Fruit fly (Drosophila melanogaster): ENCODE results near the gene Tdh.
A peak's percentile ranks its signal among the peaks of the same experiment; 100 is the strongest.

Gene Tdh

dm6 chr3L:20508136-20508635, 41.4 kb downstream of the Tdh start (continued):
- TF ChIP-seq dm (GFP tag; optimal IDR thresholded peaks at IDR 0.05) (peak; percentile 75), Adf1 (GFP tag; IDR thresholded peaks at IDR 0.05) (peak; percentile 82), disco-r (GFP tag; optimal IDR thresholded peaks at IDR 0.05) (peak; percentile 84), cad (GFP tag; optimal IDR thresholded peaks at IDR 0.05) (no peak), CG31388 (GFP tag; optimal IDR thresholded peaks at IDR 0.05) (peak; percentile 85), CG1603 (tag; optimal IDR thresholded peaks at IDR 0.05) (peak; percentile 80), CG11093 (GFP tag; IDR thresholded peaks at IDR 0.05) (peak; percentile 91), BtbVII (GFP tag; optimal IDR thresholded peaks at IDR 0.05) (peak; percentile 94), sna (GFP tag; IDR thresholded peaks at IDR 0.05; ENCODE audit: partially characterized antibody) (no peak), wor (GFP tag; IDR thresholded peaks at IDR 0.05) (peak; percentile 42; the same call in 1 of the 2 replicates), Awh (GFP tag; IDR thresholded peaks at IDR 0.05) (peak; percentile 82), CG12942 (GFP tag; optimal IDR thresholded peaks at IDR 0.05) (peak; percentile 82), CG4730 (GFP tag; IDR thresholded peaks at IDR 0.05) (peak; percentile 87), HLHmδ (GFP tag; optimal IDR thresholded peaks at IDR 0.05) (peak; percentile 37), CG6272 (GFP tag; IDR thresholded peaks at IDR 0.05) (peak; percentile 93), NFAT (GFP tag; IDR thresholded peaks at IDR 0.05) (peak; percentile 98), Dbx (GFP tag; IDR thresholded peaks at IDR 0.05) (peak; percentile 98), CG8388 (GFP tag; optimal IDR thresholded peaks at IDR 0.05) (peak; percentile 71), CG3407 (GFP tag; optimal IDR thresholded peaks at IDR 0.05) (peak; percentile 73), Doc2 (GFP tag; IDR thresholded peaks at IDR 0.05) (no peak), NfI (GFP tag; optimal IDR thresholded peaks at IDR 0.05) (peak; percentile 92), Sox102F (GFP tag; optimal IDR thresholded peaks at IDR 0.05) (peak; percentile 88), dmrt11E (tag; optimal IDR thresholded peaks at IDR 0.05) (peak; percentile 78), CG34376 (GFP tag; optimal IDR thresholded peaks at IDR 0.05) (peak; percentile 96), crol (GFP tag; IDR thresholded peaks at IDR 0.05) (no peak; the same call in 1 of the 2 replicates), CHES-1-like (GFP tag; optimal IDR thresholded peaks at IDR 0.05) (peak; percentile 94), CG13424 (tag; optimal IDR thresholded peaks at IDR 0.05) (peak; percentile 90), sd (tag; optimal IDR thresholded peaks at IDR 0.05) (peak; percentile 92), CG12659 (GFP tag; optimal IDR thresholded peaks at IDR 0.05) (peak; percentile 95), Ravus (GFP tag; IDR thresholded peaks at IDR 0.05) (peak; percentile 81), Dll (GFP tag; IDR thresholded peaks at IDR 0.05; ENCODE audit: partially characterized antibody) (0 out of 4 replicates have a peak, but pooled peaks have one; percentile 14), ro (GFP tag; IDR thresholded peaks at IDR 0.05) (peak; percentile 72; the same call in 1 of the 2 replicates), sens (GFP tag) (peak; percentile 99), CG4404 (GFP tag; IDR thresholded peaks at IDR 0.05) (peak; percentile 96), CG7928 (GFP tag; optimal IDR thresholded peaks at IDR 0.05) (peak; percentile 74), CG7963 (GFP tag; IDR thresholded peaks at IDR 0.05; ENCODE audit: partially characterized antibody) (peak; percentile 49; the same call in 1 of the 3 replicates), en (GFP tag; optimal IDR thresholded peaks at IDR 0.05) (peak; percentile 67), kah (GFP tag; optimal IDR thresholded peaks at IDR 0.05) (peak; percentile 63), CG10959 (GFP tag; IDR thresholded peaks at IDR 0.05) (peak; percentile 83), CG8089 (GFP tag; optimal IDR thresholded peaks at IDR 0.05) (peak; percentile 78), gce (GFP tag; IDR thresholded peaks at IDR 0.05) (peak; percentile 73; the same call in 1 of the 3 replicates), fru (optimal IDR thresholded peaks at IDR 0.05) (no peak), CG8765 (GFP tag; IDR thresholded peaks at IDR 0.05) (peak; percentile 84; the same call in 1 of the 2 replicates), CG4328 (GFP tag; optimal IDR thresholded peaks at IDR 0.05) (peak; percentile 89), chm (GFP tag; IDR thresholded peaks at IDR 0.05) (peak; percentile 92), slbo (GFP tag; IDR thresholded peaks at IDR 0.05) (peak; percentile 98), nerfin-2 (GFP tag; IDR thresholded peaks at IDR 0.05; ENCODE audit: partially characterized antibody) (peak; percentile 42; the same call in 1 of the 2 replicates), Bteb2 (GFP tag; optimal IDR thresholded peaks at IDR 0.05) (peak; percentile 91), CG34224 (GFP tag; IDR thresholded peaks at IDR 0.05; ENCODE audit: partially characterized antibody) (peak; percentile 52; the same call in 1 of the 3 replicates), Dek (tag; optimal IDR thresholded peaks at IDR 0.05) (peak; percentile 94), zfh1 (GFP tag; IDR thresholded peaks at IDR 0.05) (peak; percentile 92)
